Fruit fly (Drosophila melanogaster) whole organism, prepupa: ENCODE results near the gene P5cr.

Experiments used
- CG1621 ChIP-seq: fragments of 200-800 bp; sonication (Bioruptor generic); optimal IDR thresholded peaks from 3 replicates; lab custom pipeline; 2018; ENCODE audit warnings: missing biosample characterization, mild to moderate bottlenecking, missing genetic modification characterization
- CG3032 ChIP-seq: fragments of 200-800 bp; optimal IDR thresholded peaks from 2 replicates; lab custom pipeline; 2019; ENCODE audit warnings: missing biosample characterization, mild to moderate bottlenecking, missing genetic modification characterization, moderate library complexity
- CG3919 ChIP-seq: fragments of 200-800 bp; sonication (Bioruptor generic); optimal IDR thresholded peaks from 3 replicates; lab custom pipeline; 2016; ENCODE audit warnings: missing biosample characterization, missing genetic modification characterization
- CG8319 ChIP-seq: fragments of 200-800 bp; sonication (Bioruptor generic); optimal IDR thresholded peaks from 3 replicates; lab custom pipeline; 2016; ENCODE audit warnings: missing biosample characterization, missing genetic modification characterization
- CG9139 ChIP-seq: fragments of 200-800 bp; sonication (Bioruptor generic); optimal IDR thresholded peaks from 3 replicates; lab custom pipeline; 2017; ENCODE audit warnings: missing biosample characterization, mild to moderate bottlenecking, missing genetic modification characterization
- Ets21C ChIP-seq: fragments of 200-800 bp; sonication (Bioruptor generic); optimal IDR thresholded peaks from 3 replicates; lab custom pipeline; 2016; ENCODE audit warnings: missing biosample characterization, missing genetic modification characterization
- Gug ChIP-seq: fragments of 200-800 bp; sonication (Bioruptor generic); IDR thresholded peaks from 2 replicates; pipeline ENCODE4 v1.3.6; 2022; ENCODE audit warnings: missing biosample characterization, missing genetic modification characterization
- lz ChIP-seq: fragments of 200-800 bp; sonication (Bioruptor generic); optimal IDR thresholded peaks from 3 replicates; lab custom pipeline; 2016; ENCODE audit warnings: missing biosample characterization, missing genetic modification characterization
- pdm3 ChIP-seq: fragments of 200-800 bp; sonication (Bioruptor generic); optimal IDR thresholded peaks from 3 replicates; lab custom pipeline; 2016; ENCODE audit warnings: missing biosample characterization, missing genetic modification characterization

DNA sequence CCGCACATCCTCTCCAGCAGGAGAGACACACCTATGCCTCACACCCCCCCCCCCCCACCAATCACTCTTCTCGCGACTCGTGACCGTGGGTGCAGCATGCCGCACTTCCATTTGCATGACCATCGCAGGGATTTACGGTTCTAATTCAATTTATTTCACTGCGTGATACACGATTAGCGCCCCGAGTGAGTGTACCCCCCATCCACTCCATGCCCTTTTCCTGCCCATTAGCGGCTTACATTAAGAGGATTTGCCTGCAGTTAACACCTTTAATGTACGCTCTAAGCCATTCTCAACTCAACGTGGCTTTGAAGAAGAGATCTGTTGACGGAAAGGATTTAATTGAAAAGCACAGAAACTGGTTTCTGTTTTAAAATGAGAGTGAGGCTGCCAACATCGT is 23.7 kb downstream of the P5cr start:
- TF ChIP-seq CG1621 (tag; lab: Kevin White, UChicago) (no peak), CG3919 (no peak), CG3032 (tag; lab: Kevin White, UChicago) (no peak), Gug (GFP tag; lab: Robert Waterston, UW) (no peak), CG8319 (no peak), CG9139 (GFP tag; lab: Kevin White, UChicago) (no peak), lz (GFP tag; lab: Kevin White, UChicago) (no peak), pdm3 (no peak), Ets21C (no peak)
